Worm (Caenorhabditis elegans) whole organism, L4/young adult: ENCODE results near the gene cest-24.

ENCODE experiments used
- W03F9.2 ChIP-seq: fragments of 150-350 bp; optimal IDR thresholded peaks from 2 replicates; lab custom pipeline; 2014; ENCODE audit warnings: missing biosample characterization, missing genetic modification characterization
- dao-5 ChIP-seq: sonication (generic microtip); optimal IDR thresholded peaks from 2 replicates; lab custom pipeline; 2016; ENCODE audit warnings: missing genotype, missing genetic modification characterization, moderate library complexity, missing compliant biosample characterization
- him-1 ChIP-seq: sonication (generic microtip); optimal IDR thresholded peaks from 2 replicates; lab custom pipeline; 2016; ENCODE audit warnings: missing genotype, missing genetic modification reagents, missing genetic modification characterization, missing compliant biosample characterization

cest-24 gene

ce11 chrV:6286343-6286742 is 30.4 kb upstream of the cest-24 start, which contains the start of gene srn-1:
srn-1 (minus strand) TSS chrV:6286443.
- no peak for TF ChIP-seq W03F9.2 (tag; lab: Kevin White, UChicago)
- no peak for TF ChIP-seq him-1
- TF ChIP-seq dao-5 (tag; lab: Kevin White, UChicago): no peak

ce11 chrV:6288607-6289006 is 28.1 kb upstream of the cest-24 start, which contains the start of gene K12B6.11:
K12B6.11 (plus strand) TSS chrV:6288907.
- TF ChIP-seq dao-5 (tag; lab: Kevin White, UChicago) (no peak), him-1 (no peak), W03F9.2 (tag; lab: Kevin White, UChicago) (no peak)

ce11 chrV:6291301-6291700 is 25.4 kb upstream of the cest-24 start:
- TF ChIP-seq him-1: no peak
- TF ChIP-seq W03F9.2 (tag; lab: Kevin White, UChicago): no peak
- no peak for TF ChIP-seq dao-5 (tag; lab: Kevin White, UChicago)

- no peak for TF ChIP-seq him-1
- no peak for TF ChIP-seq dao-5 (tag; lab: Kevin White, UChicago)
- no peak for TF ChIP-seq W03F9.2 (tag; lab: Kevin White, UChicago)
These were observed 24.3 kb upstream of the cest-24 start, which contains the start of gene K12B6.9 for ce11 chrV:6292401-6292800. K12B6.9 (minus strand) TSS chrV:6292666.

ce11 chrV:6301046-6301445 is 15.7 kb upstream of the cest-24 start:
- TF ChIP-seq him-1: no peak
- TF ChIP-seq W03F9.2 (tag; lab: Kevin White, UChicago): no peak
- no peak for TF ChIP-seq dao-5 (tag; lab: Kevin White, UChicago)

ce11 chrV:6302465-6302864 is 14.3 kb upstream of the cest-24 start:
- no peak for TF ChIP-seq W03F9.2 (tag; lab: Kevin White, UChicago)
- no peak for TF ChIP-seq dao-5 (tag; lab: Kevin White, UChicago)
- TF ChIP-seq him-1: no peak

- TF ChIP-seq dao-5 (tag; lab: Kevin White, UChicago) (no peak), him-1 (no peak), W03F9.2 (tag; lab: Kevin White, UChicago) (no peak)
These were observed 13.3 kb upstream of the cest-24 start, which contains the start of gene sago-1 for ce11 chrV:6303471-6303870. sago-1 (plus strand) TSS chrV:6303771.

ce11 chrV:6311936-6312335 is 4.8 kb upstream of the cest-24 start:
- no peak for TF ChIP-seq dao-5 (tag; lab: Kevin White, UChicago)
- TF ChIP-seq him-1: no peak
- TF ChIP-seq W03F9.2 (tag; lab: Kevin White, UChicago): no peak

ce11 chrV:6317928-6318327 is 1.2 kb downstream of the cest-24 start:
- TF ChIP-seq dao-5 (tag; lab: Kevin White, UChicago) (no peak), W03F9.2 (tag; lab: Kevin White, UChicago) (no peak), him-1 (no peak)

ce11 chrV:6319358-6319757 is 2.6 kb downstream of the cest-24 start:
- no peak for TF ChIP-seq W03F9.2 (tag; lab: Kevin White, UChicago)
- TF ChIP-seq him-1: no peak
- TF ChIP-seq dao-5 (tag; lab: Kevin White, UChicago): no peak

ce11 chrV:6321280-6321679 is 4.5 kb downstream of the cest-24 start:
- TF ChIP-seq dao-5 (tag; lab: Kevin White, UChicago) (no peak), him-1 (no peak), W03F9.2 (tag; lab: Kevin White, UChicago) (no peak)

ce11 chrV:6321733-6322198 is 5.0 kb downstream of the cest-24 start, which contains the start of gene T28C12.15:
T28C12.15 (minus strand) TSS chrV:6321783.
- TF ChIP-seq him-1: no peak
- no peak for TF ChIP-seq dao-5 (tag; lab: Kevin White, UChicago)
- no peak for TF ChIP-seq W03F9.2 (tag; lab: Kevin White, UChicago)

ce11 chrV:6322749-6323367 is 6.1 kb downstream of the cest-24 start:
- no peak for TF ChIP-seq W03F9.2 (tag; lab: Kevin White, UChicago)
- no peak for TF ChIP-seq him-1
- no peak for TF ChIP-seq dao-5 (tag; lab: Kevin White, UChicago)

- TF ChIP-seq dao-5 (tag; lab: Kevin White, UChicago) (no peak), him-1 (no peak), W03F9.2 (tag; lab: Kevin White, UChicago) (no peak)
These were observed 6.9 kb downstream of the cest-24 start for ce11 chrV:6323602-6324001.

- TF ChIP-seq W03F9.2 (tag; lab: Kevin White, UChicago): no peak
- TF ChIP-seq him-1: no peak
- TF ChIP-seq dao-5 (tag; lab: Kevin White, UChicago): no peak
These were observed 9.7 kb downstream of the cest-24 start for ce11 chrV:6326394-6326793.
